Worm (Caenorhabditis elegans): ENCODE results near the gene F21D5.5.

DNA sequence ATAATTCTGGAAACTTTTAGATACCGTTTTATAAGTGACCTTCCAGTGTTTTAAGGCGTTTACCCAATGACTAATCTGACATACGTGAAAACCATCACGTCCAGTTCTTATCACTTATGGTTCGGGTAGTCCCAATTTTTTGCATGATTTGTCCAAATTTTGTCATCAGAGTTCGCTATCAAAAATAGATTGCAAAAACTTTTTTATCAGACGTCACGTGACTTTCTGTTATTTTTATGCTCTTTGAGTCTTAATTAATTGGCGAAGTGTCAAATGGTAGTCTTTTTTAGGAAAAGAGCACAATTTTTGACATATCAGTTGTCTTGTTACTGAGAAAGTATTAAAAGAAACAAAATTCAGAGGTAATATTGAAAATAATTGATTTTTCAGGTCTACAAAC lies 9.6 kb downstream of the F21D5.5 start:
- TF ChIP-seq him-1 (tag; optimal IDR thresholded peaks at IDR 0.05), result no peak
- TF ChIP-seq dao-5 (tag; optimal IDR thresholded peaks at IDR 0.05), result no peak

Data from whole organism, L4/young adult.